Worm (Caenorhabditis elegans) whole organism, early embryonic: ENCODE measurements around the gene T21C12.8.

Experiments used
- B0310.2 ChIP-seq: sonication (generic microtip); optimal IDR thresholded peaks from 2 replicates; lab custom pipeline; 2016; ENCODE audit warnings: mild to moderate bottlenecking, missing genetic modification characterization, missing compliant biosample characterization
- F13C5.2 ChIP-seq: sonication (generic microtip); optimal IDR thresholded peaks from 2 replicates; lab custom pipeline; 2017; ENCODE audit warnings: mild to moderate bottlenecking, missing genetic modification characterization, inconsistent platforms, missing compliant biosample characterization
- aly-1 ChIP-seq: sonication (generic microtip); optimal IDR thresholded peaks from 2 replicates; lab custom pipeline; 2016; ENCODE audit warnings: missing genetic modification characterization, missing compliant biosample characterization
- ama-1 ChIP-seq: fragments of 150-350 bp; optimal IDR thresholded peaks from 2 replicates; lab custom pipeline; 2014
- flt-1 ChIP-seq: fragments of 200-800 bp; sonication (Bioruptor generic); IDR thresholded peaks from 2 replicates; pipeline ENCODE4 v1.3.6; 2022; ENCODE audit warnings: missing genetic modification characterization, missing compliant biosample characterization
- hmg-4 ChIP-seq: fragments of 200-800 bp; sonication (Bioruptor generic); optimal IDR thresholded peaks from 2 replicates; lab custom pipeline; 2018; ENCODE audit warnings: mild to moderate bottlenecking, missing genetic modification characterization, missing compliant biosample characterization
- sea-1 ChIP-seq: fragments of 200-800 bp; sonication (Bioruptor generic); conservative IDR thresholded peaks from 2 replicates; pipeline ENCODE4 v1.3.6; 2022; ENCODE audit warnings: missing genetic modification characterization, missing compliant biosample characterization
- tbx-11 ChIP-seq: fragments of 200-800 bp; sonication (Bioruptor generic); IDR thresholded peaks from 2 replicates; pipeline ENCODE4 v1.3.6; 2022; ENCODE audit warnings: missing genetic modification characterization, missing compliant biosample characterization
- tra-4 ChIP-seq: sonication (generic microtip); optimal IDR thresholded peaks from 2 replicates; lab custom pipeline; 2017; ENCODE audit warnings: missing genetic modification characterization, missing compliant biosample characterization

ce11 chrIII:10525927-10526326 is 26.9 kb downstream of the T21C12.8 start:
- no peak for TF ChIP-seq flt-1 (GFP tag; lab: Robert Waterston, UW)
- TF ChIP-seq ama-1 (lab: Kevin White, UChicago) = no peak
- TF ChIP-seq tra-4 = no peak
- no peak for TF ChIP-seq F13C5.2 (tag; lab: Kevin White, UChicago)
- no peak for TF ChIP-seq sea-1 (GFP tag; lab: Robert Waterston, UW)
- TF ChIP-seq B0310.2 = no peak
- no peak for TF ChIP-seq hmg-4
- TF ChIP-seq aly-1 (tag; lab: Kevin White, UChicago) = no peak
- no peak for TF ChIP-seq tbx-11 (GFP tag; lab: Robert Waterston, UW)
